Fruit fly (Drosophila melanogaster): Measurements from ENCODE around the gene CG33090.

DNA sequence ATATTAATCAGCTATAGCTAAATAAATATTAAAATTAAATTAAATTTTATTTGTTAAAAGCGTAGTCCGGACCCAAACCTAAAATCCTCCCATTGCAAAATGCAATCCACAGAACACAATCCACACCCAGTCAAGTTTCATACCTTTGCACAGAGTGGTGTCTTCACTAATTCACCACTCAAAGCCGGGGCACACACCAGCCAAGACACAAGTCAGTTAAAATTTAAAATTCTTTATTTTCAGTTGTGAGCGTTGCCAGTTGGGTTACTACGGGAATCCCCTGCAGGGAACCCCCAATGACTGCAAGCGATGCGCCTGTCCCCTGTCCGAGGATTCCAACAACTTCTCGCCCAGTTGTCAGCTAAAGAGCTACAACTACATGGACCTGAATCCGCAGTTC is 46.1 kb upstream of the CG33090 start:
- no peak for TF ChIP-seq pan (optimal IDR thresholded peaks at IDR 0.05)
- no peak for TF ChIP-seq psq (optimal IDR thresholded peaks at IDR 0.05)
- TF ChIP-seq CG8478 (optimal IDR thresholded peaks at IDR 0.05), result no peak
- TF ChIP-seq Dll (optimal IDR thresholded peaks at IDR 0.05), result no peak

All from whole organism.